Fruit fly (Drosophila melanogaster) whole organism, embryonic: Measurements from ENCODE around the gene Mkp3.
A peak's percentile ranks its signal among the peaks of the same experiment; 100 is the strongest.

Source experiments
- ATbp ChIP-seq: fragments of 200-800 bp; sonication (Bioruptor generic); optimal IDR thresholded peaks from 2 replicates; lab custom pipeline; 2017; ENCODE audit warnings: missing biosample characterization, mild to moderate bottlenecking, missing genetic modification characterization, missing genetic modification reagents
- Atf-2 ChIP-seq: fragments of 200-800 bp; sonication (Bioruptor generic); optimal IDR thresholded peaks from 2 replicates; lab custom pipeline; 2016; ENCODE audit warnings: missing biosample characterization, missing genetic modification characterization
- CG13287 ChIP-seq: fragments of 200-800 bp; sonication (Bioruptor generic); IDR thresholded peaks from 2 replicates; pipeline ENCODE4 v1.3.6; 2022; ENCODE audit warnings: missing biosample characterization, missing genetic modification characterization; ENCODE audit not compliant: partially characterized antibody
- CG13296 ChIP-seq: fragments of 200-800 bp; sonication (Bioruptor generic); optimal IDR thresholded peaks from 3 replicates; lab custom pipeline; 2018; ENCODE audit warnings: missing biosample characterization, mild to moderate bottlenecking, missing genetic modification characterization
- CG14860 ChIP-seq: fragments of 200-800 bp; sonication (Bioruptor generic); IDR thresholded peaks from 3 replicates; pipeline ENCODE4 v1.3.6; 2022; ENCODE audit warnings: missing biosample characterization, missing genetic modification characterization; ENCODE audit not compliant: partially characterized antibody
- CG15479 ChIP-seq: fragments of 200-800 bp; sonication (Bioruptor generic); optimal IDR thresholded peaks from 3 replicates; lab custom pipeline; 2019; ENCODE audit warnings: missing biosample characterization, mild to moderate bottlenecking, missing genetic modification characterization, moderate library complexity
- CG15514 ChIP-seq: fragments of 200-800 bp; sonication (Bioruptor generic); optimal IDR thresholded peaks from 3 replicates; lab custom pipeline; 2017; ENCODE audit warnings: missing biosample characterization, missing genetic modification characterization, mild to moderate bottlenecking, moderate library complexity, missing genetic modification reagents
- CG17568 ChIP-seq: fragments of 200-800 bp; sonication (Bioruptor generic); optimal IDR thresholded peaks from 2 replicates; lab custom pipeline; 2018; ENCODE audit warnings: missing biosample characterization, mild to moderate bottlenecking, missing genetic modification characterization, moderate library complexity
- CG17829 ChIP-seq: fragments of 200-800 bp; optimal IDR thresholded peaks from 2 replicates; lab custom pipeline; 2019; ENCODE audit warnings: missing biosample characterization, mild to moderate bottlenecking, missing genetic modification characterization, moderate library complexity
- CG1832 ChIP-seq: fragments of 200-800 bp; sonication (Bioruptor generic); optimal IDR thresholded peaks from 2 replicates; lab custom pipeline; 2017; ENCODE audit warnings: missing biosample characterization, mild to moderate bottlenecking, missing genetic modification characterization, inconsistent platforms
- CG18619 ChIP-seq: fragments of 200-800 bp; sonication (Bioruptor generic); optimal IDR thresholded peaks from 3 replicates; lab custom pipeline; 2017; ENCODE audit warnings: missing biosample characterization, mild to moderate bottlenecking, missing genetic modification characterization
- CG2116 ChIP-seq: fragments of 200-800 bp; sonication (Bioruptor generic); optimal IDR thresholded peaks from 3 replicates; lab custom pipeline; 2018; ENCODE audit warnings: missing biosample characterization, mild to moderate bottlenecking, missing genetic modification characterization
- CG2199 ChIP-seq: fragments of 200-800 bp; sonication (Bioruptor generic); IDR thresholded peaks from 3 replicates; pipeline ENCODE4 v1.3.6; 2022; ENCODE audit warnings: missing biosample characterization, missing genetic modification characterization
- CG3163 ChIP-seq: fragments of 200-800 bp; sonication (Bioruptor generic); optimal IDR thresholded peaks from 3 replicates; lab custom pipeline; 2016; ENCODE audit warnings: missing biosample characterization, missing genetic modification characterization
- CG32532 ChIP-seq: fragments of 200-800 bp; sonication (Bioruptor generic); IDR thresholded peaks from 2 replicates; pipeline ENCODE4 v1.3.6; 2022; ENCODE audit warnings: missing biosample characterization, missing genetic modification characterization
- CG7556 ChIP-seq: fragments of 200-800 bp; sonication (Bioruptor generic); optimal IDR thresholded peaks from 2 replicates; lab custom pipeline; 2017; ENCODE audit warnings: missing biosample characterization, mild to moderate bottlenecking, missing genetic modification characterization
- CG7963 ChIP-seq: fragments of 200-800 bp; sonication (Bioruptor generic); IDR thresholded peaks from 3 replicates; pipeline ENCODE4 v1.3.6; 2022; ENCODE audit warnings: missing biosample characterization, missing genetic modification characterization; ENCODE audit not compliant: partially characterized antibody
- CG7987 ChIP-seq: fragments of 200-800 bp; sonication (Bioruptor generic); optimal IDR thresholded peaks from 2 replicates; lab custom pipeline; 2018; ENCODE audit warnings: missing biosample characterization, mild to moderate bottlenecking, missing genetic modification characterization, moderate library complexity
- CG8359 ChIP-seq: fragments of 200-800 bp; sonication (Bioruptor generic); optimal IDR thresholded peaks from 2 replicates; lab custom pipeline; 2017; ENCODE audit warnings: missing biosample characterization, mild to moderate bottlenecking, missing genetic modification characterization, borderline replicate concordance
- CHES-1-like ChIP-seq: fragments of 200-800 bp; sonication (Bioruptor generic); optimal IDR thresholded peaks from 2 replicates; lab custom pipeline; 2016; ENCODE audit warnings: missing biosample characterization, missing genetic modification characterization
- CoRest ChIP-seq: fragments of 200-800 bp; sonication (Bioruptor generic); optimal IDR thresholded peaks from 3 replicates; lab custom pipeline; 2018; ENCODE audit warnings: missing biosample characterization, mild to moderate bottlenecking, missing genetic modification characterization, moderate library complexity
- D ChIP-seq, 2 experiments: fragments of 200-800 bp in 1 of 2; fragments of >200 bp in 1 of 2; sonication (Bioruptor generic) in 1 of 2; optimal IDR thresholded peaks; 2 replicates in 1 of 2; 3 replicates in 1 of 2; lab custom pipeline; 2017; ENCODE audit warnings: mild to moderate bottlenecking in 1 of 2, missing biosample characterization in 1 of 2, missing genetic modification characterization in 1 of 2, missing genetic modification reagents in 1 of 2
- Deaf1 ChIP-seq: fragments of 200-800 bp; optimal IDR thresholded peaks from 3 replicates; lab custom pipeline; 2019; ENCODE audit warnings: missing biosample characterization, mild to moderate bottlenecking, missing genetic modification characterization, moderate library complexity
- Elba2 ChIP-seq: fragments of 200-800 bp; sonication (Bioruptor generic); optimal IDR thresholded peaks from 3 replicates; lab custom pipeline; 2016; ENCODE audit warnings: missing biosample characterization, missing genetic modification characterization
- Gug ChIP-seq: fragments of 200-800 bp; sonication (Bioruptor generic); IDR thresholded peaks from 4 replicates; pipeline ENCODE4 v1.3.6; 2022; ENCODE audit warnings: missing biosample characterization, missing genetic modification characterization
- Hr39 ChIP-seq: fragments of >200 bp; optimal IDR thresholded peaks from 2 replicates; lab custom pipeline; 2017
- Kr ChIP-seq: fragments of 200-800 bp; sonication (Bioruptor generic); optimal IDR thresholded peaks from 2 replicates; lab custom pipeline; 2017; ENCODE audit warnings: missing biosample characterization, mild to moderate bottlenecking, missing genetic modification characterization
- Mad ChIP-seq: fragments of 200-800 bp; sonication (Bioruptor generic); optimal IDR thresholded peaks from 2 replicates; lab custom pipeline; 2016; ENCODE audit warnings: missing biosample characterization, missing genetic modification characterization
- NC2β ChIP-seq: fragments of 200-800 bp; sonication (Bioruptor generic); optimal IDR thresholded peaks from 2 replicates; lab custom pipeline; 2016; ENCODE audit warnings: missing biosample characterization, missing genetic modification characterization
- PHDP ChIP-seq: fragments of 200-800 bp; sonication (Bioruptor generic); optimal IDR thresholded peaks from 3 replicates; lab custom pipeline; 2018; ENCODE audit warnings: missing biosample characterization, mild to moderate bottlenecking, missing genetic modification characterization, moderate library complexity
- Sry-δ ChIP-seq: fragments of 200-800 bp; sonication (Bioruptor generic); optimal IDR thresholded peaks from 2 replicates; lab custom pipeline; 2016; ENCODE audit warnings: missing biosample characterization, missing genetic modification characterization
- Trl ChIP-seq, 3 experiments: fragments of >200 bp in 2 of 3; fragments of 200-800 bp in 1 of 3; sonication (Bioruptor generic) in 1 of 3; optimal IDR thresholded peaks; 2 replicates in 1 of 3; 3 replicates in 2 of 3; lab custom pipeline; 2016 to 2017; ENCODE audit warnings: missing biosample characterization in 1 of 3, missing genetic modification characterization in 1 of 3
- Usf ChIP-seq: fragments of 200-800 bp; sonication (Bioruptor generic); optimal IDR thresholded peaks from 2 replicates; lab custom pipeline; 2017; ENCODE audit warnings: missing genotype, missing biosample characterization, missing genetic modification characterization
- cg ChIP-seq: fragments of 200-800 bp; sonication (Bioruptor generic); optimal IDR thresholded peaks from 3 replicates; lab custom pipeline; 2019; ENCODE audit warnings: missing biosample characterization, mild to moderate bottlenecking, missing genetic modification characterization, moderate library complexity
- chif ChIP-seq, 2 experiments: fragments of 200-800 bp; sonication (Bioruptor generic); optimal IDR thresholded peaks; 3 replicates each; lab custom pipeline; 2016; ENCODE audit warnings: missing biosample characterization in 2 of 2, missing genetic modification characterization in 2 of 2
- fd96Cb ChIP-seq: fragments of 200-800 bp; sonication (Bioruptor generic); optimal IDR thresholded peaks from 2 replicates; lab custom pipeline; 2018; ENCODE audit warnings: missing biosample characterization, mild to moderate bottlenecking, missing genetic modification characterization, moderate library complexity
- gcm ChIP-seq: fragments of 200-800 bp; sonication (Bioruptor generic); optimal IDR thresholded peaks from 2 replicates; lab custom pipeline; 2019; ENCODE audit warnings: missing biosample characterization, mild to moderate bottlenecking, missing genetic modification characterization, moderate library complexity
- grau ChIP-seq: fragments of 200-800 bp; optimal IDR thresholded peaks from 3 replicates; lab custom pipeline; 2019; ENCODE audit warnings: missing biosample characterization, mild to moderate bottlenecking, missing genetic modification characterization, moderate library complexity
- hbn ChIP-seq: fragments of 200-800 bp; sonication (Bioruptor generic); IDR thresholded peaks from 2 replicates; pipeline ENCODE4 v1.3.6; 2022; ENCODE audit warnings: missing biosample characterization, missing genetic modification characterization; ENCODE audit not compliant: partially characterized antibody
- hkb ChIP-seq, 2 experiments: fragments of 200-800 bp in 1 of 2; fragments of >200 bp in 1 of 2; sonication (Bioruptor generic) in 1 of 2; IDR thresholded peaks in 1 of 2; optimal IDR thresholded peaks in 1 of 2; 2 replicates each; pipeline versions ENCODE4 v1.3.6 to Lab custom; 2017 to 2022; ENCODE audit warnings: missing biosample characterization in 1 of 2, missing genetic modification characterization in 1 of 2
- ind ChIP-seq: fragments of 200-800 bp; sonication (Bioruptor generic); optimal IDR thresholded peaks from 3 replicates; lab custom pipeline; 2016; ENCODE audit warnings: missing biosample characterization, missing genetic modification characterization
- lilli ChIP-seq: fragments of 200-800 bp; sonication (Bioruptor generic); optimal IDR thresholded peaks from 3 replicates; lab custom pipeline; 2016; ENCODE audit warnings: missing biosample characterization, missing genetic modification characterization
- nerfin-1 ChIP-seq: fragments of 200-800 bp; sonication (Bioruptor generic); optimal IDR thresholded peaks from 3 replicates; lab custom pipeline; 2019; ENCODE audit warnings: missing biosample characterization, mild to moderate bottlenecking, missing genetic modification characterization, moderate library complexity
- p53 ChIP-seq: fragments of 200-800 bp; sonication (Bioruptor generic); optimal IDR thresholded peaks from 2 replicates; lab custom pipeline; 2016; ENCODE audit warnings: missing biosample characterization, missing genetic modification characterization
- repo ChIP-seq: fragments of 200-800 bp; sonication (Bioruptor generic); optimal IDR thresholded peaks from 2 replicates; lab custom pipeline; 2016; ENCODE audit warnings: missing biosample characterization, missing genetic modification characterization
- rib ChIP-seq: fragments of 200-800 bp; sonication (Bioruptor generic); IDR thresholded peaks from 2 replicates; pipeline ENCODE4 v1.3.6; 2022; ENCODE audit warnings: missing biosample characterization, missing genetic modification characterization
- vvl ChIP-seq: fragments of 200-800 bp; sonication (Bioruptor generic); IDR thresholded peaks from 2 replicates; pipeline ENCODE4 v1.3.6; 2022; ENCODE audit warnings: missing biosample characterization, missing genetic modification characterization

Mkp3 gene

DNA sequence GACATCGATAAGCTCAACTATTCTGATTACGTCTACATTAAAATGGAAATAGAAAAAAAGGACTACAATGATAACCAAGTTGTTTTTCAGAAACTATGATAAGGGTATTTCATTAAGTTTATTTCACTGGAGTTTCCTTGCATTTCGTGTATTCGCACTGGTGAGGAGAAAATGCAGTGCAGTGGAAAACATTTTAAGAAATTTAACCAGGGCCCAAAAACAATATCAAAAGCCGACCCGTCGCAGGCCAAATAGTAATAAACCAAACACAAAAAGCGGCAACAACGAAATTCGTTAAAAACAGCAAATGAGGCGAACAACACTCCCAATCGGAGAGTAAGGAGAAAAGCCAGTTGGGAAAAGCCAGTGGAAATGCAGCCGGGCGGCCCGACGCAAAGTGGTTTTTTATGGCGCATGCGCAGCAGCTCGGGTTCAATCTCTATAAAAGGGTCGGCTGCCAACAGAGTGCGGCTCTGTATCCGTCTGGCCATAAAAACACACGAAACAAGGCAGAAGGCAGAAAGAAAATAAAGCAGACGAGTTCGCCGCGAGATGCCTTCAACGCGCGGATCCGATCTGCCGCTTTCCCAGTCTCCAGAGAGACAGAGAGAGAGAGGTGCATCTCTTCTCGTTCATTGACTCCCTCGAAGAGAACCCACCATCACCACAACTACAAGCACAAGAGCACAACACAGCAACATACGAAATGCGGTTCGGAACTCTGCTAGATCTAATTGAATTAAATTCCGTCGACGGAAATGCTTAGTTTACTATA, 5.1 kb downstream of the Mkp3 start (continued):
- TF ChIP-seq hkb (optimal IDR thresholded peaks at IDR 0.05; lab: Kevin White, UChicago) = no peak
- TF ChIP-seq hkb (GFP tag; IDR thresholded peaks at IDR 0.05; lab: Robert Waterston, UW) = no peak
- TF ChIP-seq ind (GFP tag; lab: Kevin White, UChicago) = no peak
- no peak for TF ChIP-seq CoRest (tag; lab: Kevin White, UChicago)
- TF ChIP-seq CG7987 = no peak
- no peak for TF ChIP-seq Usf
- peak; percentile 55 for TF ChIP-seq grau (tag; lab: Kevin White, UChicago)
- peak; percentile 19; the same call in 1 of the 2 replicates for TF ChIP-seq vvl (GFP tag; lab: Robert Waterston, UW)
- no peak for TF ChIP-seq CG13296 (GFP tag; lab: Kevin White, UChicago)
- no peak for TF ChIP-seq lilli (GFP tag; lab: Kevin White, UChicago)
- TF ChIP-seq CG18619 (GFP tag; lab: Kevin White, UChicago) = no peak
- no peak for TF ChIP-seq chif (GFP tag; optimal IDR thresholded peaks at IDR 0.05; lab: Kevin White, UChicago)
- TF ChIP-seq cg (GFP tag; lab: Kevin White, UChicago) = peak; percentile 73
- no peak for TF ChIP-seq CG13287 (GFP tag; lab: Robert Waterston, UW)
- TF ChIP-seq CHES-1-like = no peak
- 0 out of 3 replicates have a peak, but pooled peaks have one; percentile 78 for TF ChIP-seq CG2199 (GFP tag; lab: Robert Waterston, UW)
- no peak for TF ChIP-seq Gug (GFP tag; lab: Robert Waterston, UW)
- peak; percentile 58 for TF ChIP-seq CG1832 (GFP tag; lab: Kevin White, UChicago)
- TF ChIP-seq ATbp = peak; percentile 1
- peak; percentile 13 for TF ChIP-seq CG8359
- TF ChIP-seq CG32532 = no peak
- TF ChIP-seq nerfin-1 = no peak
- no peak for TF ChIP-seq CG17568 (GFP tag; lab: Kevin White, UChicago)
- TF ChIP-seq Atf-2 = no peak
- no peak for TF ChIP-seq D (optimal IDR thresholded peaks at IDR 0.05; lab: Kevin White, UChicago)
- no peak for TF ChIP-seq D (GFP tag; optimal IDR thresholded peaks at IDR 0.05; lab: Kevin White, UChicago)
- TF ChIP-seq CG14860 (GFP tag; lab: Robert Waterston, UW) = no peak
- TF ChIP-seq CG2116 (GFP tag; lab: Kevin White, UChicago) = no peak
- TF ChIP-seq NC2β (GFP tag; lab: Kevin White, UChicago) = no peak
- TF ChIP-seq CG15479 (GFP tag; lab: Kevin White, UChicago) = peak; percentile 40
- TF ChIP-seq CG17829 (tag; lab: Kevin White, UChicago) = peak; percentile 2
- TF ChIP-seq Trl (optimal IDR thresholded peaks at IDR 0.05; lab: Kevin White, UChicago) = peak; percentile 40 to 79
- no peak for TF ChIP-seq Trl (GFP tag; optimal IDR thresholded peaks at IDR 0.05; lab: Kevin White, UChicago)
- TF ChIP-seq Hr39 (lab: Kevin White, UChicago) = no peak
- no peak for TF ChIP-seq Sry-δ
- no peak for TF ChIP-seq repo (GFP tag; lab: Kevin White, UChicago)
- no peak for TF ChIP-seq p53
- no peak for TF ChIP-seq CG7963
- TF ChIP-seq PHDP (tag; lab: Kevin White, UChicago) = no peak
- peak; percentile 10 for TF ChIP-seq Kr (GFP tag; lab: Kevin White, UChicago)
- TF ChIP-seq CG7556 (GFP tag; lab: Kevin White, UChicago) = no peak
- TF ChIP-seq CG15514 (GFP tag; lab: Kevin White, UChicago) = no peak
- no peak for TF ChIP-seq gcm (GFP tag; lab: Kevin White, UChicago)
- TF ChIP-seq Mad (GFP tag; lab: Kevin White, UChicago) = no peak
- TF ChIP-seq Elba2 = peak; percentile 50
- TF ChIP-seq fd96Cb (tag; lab: Kevin White, UChicago) = no peak
- TF ChIP-seq Deaf1 (tag; lab: Kevin White, UChicago) = peak; percentile 41
- 0 out of 2 replicates have a peak, but pooled peaks have one; percentile 22 for TF ChIP-seq hbn (GFP tag; lab: Robert Waterston, UW)
- TF ChIP-seq rib = 0 out of 2 replicates have a peak, but pooled peaks have one; percentile 15
- peak; percentile 57 for TF ChIP-seq CG3163
